Worm (Caenorhabditis elegans): ENCODE results near the gene C49H3.16.

ce11 chrIV:7955849-7956248 is 35.6 kb downstream of the C49H3.16 start, which contains the start of gene ceh-19:
- TF ChIP-seq nhr-12 (tag; optimal IDR thresholded peaks at IDR 0.05) = no peak
- no peak for TF ChIP-seq unc-62 (GFP tag; optimal IDR thresholded peaks at IDR 0.05)
- TF ChIP-seq cnd-1 (tag; optimal IDR thresholded peaks at IDR 0.05) = no peak
- no peak for TF ChIP-seq nhr-237 (tag; optimal IDR thresholded peaks at IDR 0.05)
- no peak for TF ChIP-seq mep-1 (tag; optimal IDR thresholded peaks at IDR 0.05)
- no peak for TF ChIP-seq elt-3 (tag; optimal IDR thresholded peaks at IDR 0.05)
- no peak for TF ChIP-seq sptf-1 (tag; optimal IDR thresholded peaks at IDR 0.05)
- TF ChIP-seq bed-3 (GFP tag; optimal IDR thresholded peaks at IDR 0.05) = no peak
- no peak for TF ChIP-seq ztf-11 (tag; optimal IDR thresholded peaks at IDR 0.05)
